Worm (Caenorhabditis elegans): Measurements from ENCODE around the gene ZC395.4.
A peak's percentile ranks its signal among the peaks of the same experiment; 100 is the strongest.

The ZC395.4 gene

ce11 chrIII:5290230-5290629, 20.3 kb downstream of the ZC395.4 start:
- TF ChIP-seq ces-1 (GFP tag; optimal IDR thresholded peaks at IDR 0.05) (no peak), flh-1 (GFP tag; optimal IDR thresholded peaks at IDR 0.05) (no peak), mls-2 (tag; optimal IDR thresholded peaks at IDR 0.05) (no peak), nhr-12 (tag; optimal IDR thresholded peaks at IDR 0.05) (no peak), sem-2 (GFP tag; optimal IDR thresholded peaks at IDR 0.05) (no peak)

ce11 chrIII:5291281-5291680, 21.4 kb downstream of the ZC395.4 start:
- no peak for TF ChIP-seq ceh-39 (tag; optimal IDR thresholded peaks at IDR 0.05)

ce11 chrIII:5294281-5294680, 24.4 kb downstream of the ZC395.4 start:
- TF ChIP-seq flh-1 (GFP tag; optimal IDR thresholded peaks at IDR 0.05) (no peak), unc-39 (tag; optimal IDR thresholded peaks at IDR 0.05) (no peak), ceh-43 (GFP tag; optimal IDR thresholded peaks at IDR 0.05) (no peak), elt-3 (tag; optimal IDR thresholded peaks at IDR 0.05) (no peak), mls-2 (tag; optimal IDR thresholded peaks at IDR 0.05) (no peak), lsy-2 (tag; optimal IDR thresholded peaks at IDR 0.05) (no peak), ceh-83 (GFP tag; optimal IDR thresholded peaks at IDR 0.05) (no peak), pha-4 (tag; optimal IDR thresholded peaks at IDR 0.05) (no peak), lin-13 (tag; optimal IDR thresholded peaks at IDR 0.05) (no peak)

ce11 chrIII:5294867-5295266, 25.0 kb downstream of the ZC395.4 start:
- peak; percentile 88 for TF ChIP-seq ceh-43 (GFP tag; optimal IDR thresholded peaks at IDR 0.05)
- TF ChIP-seq unc-120 (tag; optimal IDR thresholded peaks at IDR 0.05; ENCODE audit: poor library complexity, severe bottlenecking): peak; percentile 89
- TF ChIP-seq unc-39 (tag; optimal IDR thresholded peaks at IDR 0.05): peak; percentile 7
- TF ChIP-seq ztf-11 (tag; optimal IDR thresholded peaks at IDR 0.05): peak; percentile 28
- peak; percentile 79 for TF ChIP-seq ham-2 (GFP tag; optimal IDR thresholded peaks at IDR 0.05)
- peak; percentile 65 for TF ChIP-seq unc-62 (GFP tag; optimal IDR thresholded peaks at IDR 0.05)
- TF ChIP-seq mep-1 (tag; optimal IDR thresholded peaks at IDR 0.05): peak; percentile 35
- peak; percentile 95 for TF ChIP-seq mls-2 (tag; optimal IDR thresholded peaks at IDR 0.05)
- peak; percentile 77 for TF ChIP-seq lin-32 (GFP tag; optimal IDR thresholded peaks at IDR 0.05)
- TF ChIP-seq cnd-1 (tag; optimal IDR thresholded peaks at IDR 0.05): peak; percentile 90
- peak; percentile 51 for TF ChIP-seq nhr-76 (tag; optimal IDR thresholded peaks at IDR 0.05)
- peak; percentile 4 for TF ChIP-seq nhr-237 (tag; optimal IDR thresholded peaks at IDR 0.05)
- peak; percentile 67 for TF ChIP-seq hlh-1 (tag; optimal IDR thresholded peaks at IDR 0.05)
- peak; percentile 91 for TF ChIP-seq drap-1 (GFP tag; optimal IDR thresholded peaks at IDR 0.05)
- peak; percentile 10 for TF ChIP-seq lsy-2 (tag; optimal IDR thresholded peaks at IDR 0.05)
- TF ChIP-seq nhr-12 (tag; optimal IDR thresholded peaks at IDR 0.05): no peak
- TF ChIP-seq M03D4.4 (tag; optimal IDR thresholded peaks at IDR 0.05): peak; percentile 93
- TF ChIP-seq nhr-28 (tag; optimal IDR thresholded peaks at IDR 0.05): peak; percentile 27
- TF ChIP-seq blmp-1 (tag; optimal IDR thresholded peaks at IDR 0.05): no peak
- TF ChIP-seq flh-1 (GFP tag; optimal IDR thresholded peaks at IDR 0.05): peak; percentile 86
- TF ChIP-seq bed-3 (GFP tag; optimal IDR thresholded peaks at IDR 0.05): peak; percentile 80
- peak; percentile 92 for TF ChIP-seq ceh-83 (GFP tag; optimal IDR thresholded peaks at IDR 0.05)
- peak; percentile 38 for TF ChIP-seq pha-4 (tag; optimal IDR thresholded peaks at IDR 0.05)
- TF ChIP-seq nhr-2 (tag; optimal IDR thresholded peaks at IDR 0.05): no peak
- peak; percentile 80 for TF ChIP-seq tbx-8 (GFP tag; optimal IDR thresholded peaks at IDR 0.05)
- TF ChIP-seq sptf-1 (tag; optimal IDR thresholded peaks at IDR 0.05): peak; percentile 95
- no peak for TF ChIP-seq ces-1 (GFP tag; optimal IDR thresholded peaks at IDR 0.05)
- TF ChIP-seq sem-2 (GFP tag; optimal IDR thresholded peaks at IDR 0.05): peak; percentile 83
- TF ChIP-seq elt-3 (tag; optimal IDR thresholded peaks at IDR 0.05): no peak
- TF ChIP-seq elt-1 (tag; optimal IDR thresholded peaks at IDR 0.05; ENCODE audit: borderline replicate concordance, insufficient read depth): no peak

- no peak for TF ChIP-seq nhr-12 (tag; optimal IDR thresholded peaks at IDR 0.05)
- TF ChIP-seq pha-4 (tag; optimal IDR thresholded peaks at IDR 0.05): no peak
- no peak for TF ChIP-seq drap-1 (GFP tag; optimal IDR thresholded peaks at IDR 0.05)
- TF ChIP-seq ztf-11 (tag; optimal IDR thresholded peaks at IDR 0.05): no peak
- no peak for TF ChIP-seq zip-8 (tag; optimal IDR thresholded peaks at IDR 0.05)
- TF ChIP-seq hlh-1 (tag; optimal IDR thresholded peaks at IDR 0.05): no peak
- TF ChIP-seq tbx-8 (GFP tag; optimal IDR thresholded peaks at IDR 0.05): no peak
- no peak for TF ChIP-seq mab-5 (tag; optimal IDR thresholded peaks at IDR 0.05)
- TF ChIP-seq ceh-39 (tag; optimal IDR thresholded peaks at IDR 0.05): no peak
- TF ChIP-seq blmp-1 (tag; optimal IDR thresholded peaks at IDR 0.05): no peak
- TF ChIP-seq nhr-237 (tag; optimal IDR thresholded peaks at IDR 0.05): no peak
- no peak for TF ChIP-seq snpc-4 (tag; optimal IDR thresholded peaks at IDR 0.05)
- TF ChIP-seq mls-2 (tag; optimal IDR thresholded peaks at IDR 0.05): no peak
- no peak for TF ChIP-seq unc-120 (tag; optimal IDR thresholded peaks at IDR 0.05; ENCODE audit: poor library complexity, severe bottlenecking)
- TF ChIP-seq lin-32 (GFP tag; optimal IDR thresholded peaks at IDR 0.05): no peak
Observed at ce11 chrIII:5301786-5302268, 31.9 kb downstream of the ZC395.4 start, which contains the start of the genes T15B12.2 and F52C9.5. TSS of gene T15B12.2 (minus strand) at chrIII:5301886. TSS of gene F52C9.5 (plus strand) at chrIII:5302218.

Data from whole organism, mixed stage, embryonic.